Worm (Caenorhabditis elegans) whole organism, mixed stage, embryonic: ENCODE measurements around the gene Y52E8A.6.
A peak's percentile ranks its signal among the peaks of the same experiment; 100 is the strongest.

ENCODE experiments used
- M03D4.4 ChIP-seq: sonication (generic microtip); optimal IDR thresholded peaks from 2 replicates; lab custom pipeline; 2017; ENCODE audit warnings: mild to moderate bottlenecking, missing genetic modification characterization, missing compliant biosample characterization
- bed-3 ChIP-seq: fragments of 200-800 bp; sonication (Bioruptor generic); optimal IDR thresholded peaks from 3 replicates; lab custom pipeline; 2018; ENCODE audit warnings: mild to moderate bottlenecking, missing genetic modification characterization, moderate library complexity, missing compliant biosample characterization
- blmp-1 ChIP-seq: fragments of 150-350 bp; optimal IDR thresholded peaks from 2 replicates; lab custom pipeline; 2014; ENCODE audit warnings: missing biosample characterization, missing genetic modification characterization
- ceh-39 ChIP-seq: fragments of 150-350 bp; optimal IDR thresholded peaks from 2 replicates; lab custom pipeline; 2014; ENCODE audit warnings: missing biosample characterization, missing genetic modification characterization
- ceh-43 ChIP-seq: fragments of 200-800 bp; sonication (Bioruptor generic); optimal IDR thresholded peaks from 2 replicates; lab custom pipeline; 2018; ENCODE audit warnings: mild to moderate bottlenecking, missing genetic modification characterization, moderate library complexity, missing compliant biosample characterization
- ceh-83 ChIP-seq: fragments of 200-800 bp; sonication (Bioruptor generic); optimal IDR thresholded peaks from 2 replicates; lab custom pipeline; 2018; ENCODE audit warnings: mild to moderate bottlenecking, missing genetic modification characterization, missing compliant biosample characterization
- ces-1 ChIP-seq: fragments of 150-350 bp; optimal IDR thresholded peaks from 2 replicates; lab custom pipeline; 2014; ENCODE audit warnings: missing biosample characterization, missing genetic modification reagents, missing genetic modification characterization
- cnd-1 ChIP-seq: fragments of 200-800 bp; sonication (Bioruptor generic); optimal IDR thresholded peaks from 2 replicates; lab custom pipeline; 2018; ENCODE audit warnings: mild to moderate bottlenecking, missing genetic modification characterization, missing compliant biosample characterization
- elt-1 ChIP-seq: sonication (generic microtip); optimal IDR thresholded peaks from 2 replicates; lab custom pipeline; 2017; ENCODE audit warnings: missing genetic modification characterization, mild to moderate bottlenecking, missing compliant biosample characterization, antibody characterized with exemption, moderate library complexity, borderline replicate concordance; ENCODE audit not compliant: insufficient read depth
- elt-3 ChIP-seq: fragments of 150-350 bp; optimal IDR thresholded peaks from 2 replicates; lab custom pipeline; 2014; ENCODE audit warnings: missing biosample characterization, missing genetic modification characterization
- ham-2 ChIP-seq: fragments of 200-800 bp; sonication (Bioruptor generic); optimal IDR thresholded peaks from 2 replicates; lab custom pipeline; 2018; ENCODE audit warnings: mild to moderate bottlenecking, missing genetic modification characterization, missing compliant biosample characterization
- lin-13 ChIP-seq: fragments of 150-350 bp; optimal IDR thresholded peaks from 2 replicates; lab custom pipeline; 2014; ENCODE audit warnings: missing biosample characterization, missing genetic modification characterization
- lsy-2 ChIP-seq: fragments of 150-350 bp; optimal IDR thresholded peaks from 2 replicates; lab custom pipeline; 2014; ENCODE audit warnings: missing biosample characterization, missing genetic modification characterization
- mab-5 ChIP-seq: fragments of 150-350 bp; optimal IDR thresholded peaks from 2 replicates; lab custom pipeline; 2014; ENCODE audit warnings: missing biosample characterization, missing genetic modification characterization
- mep-1 ChIP-seq: fragments of 150-350 bp; optimal IDR thresholded peaks from 2 replicates; lab custom pipeline; 2017; ENCODE audit warnings: missing biosample characterization, missing genetic modification reagents, missing genetic modification characterization, inconsistent platforms
- mls-2 ChIP-seq: sonication (generic microtip); optimal IDR thresholded peaks from 2 replicates; lab custom pipeline; 2016; ENCODE audit warnings: mild to moderate bottlenecking, missing genetic modification characterization, moderate library complexity, missing compliant biosample characterization
- nhr-12 ChIP-seq: fragments of 150-350 bp; optimal IDR thresholded peaks from 2 replicates; lab custom pipeline; 2014; ENCODE audit warnings: missing biosample characterization, missing genetic modification characterization
- nhr-237 ChIP-seq: fragments of 150-350 bp; optimal IDR thresholded peaks from 2 replicates; lab custom pipeline; 2014; ENCODE audit warnings: missing biosample characterization, missing genetic modification characterization
- nhr-28 ChIP-seq: fragments of 150-350 bp; optimal IDR thresholded peaks from 2 replicates; lab custom pipeline; 2014; ENCODE audit warnings: missing biosample characterization, missing genetic modification characterization
- nhr-76 ChIP-seq: sonication (generic microtip); optimal IDR thresholded peaks from 2 replicates; lab custom pipeline; 2017; ENCODE audit warnings: missing biosample characterization, missing genetic modification characterization
- sem-2 ChIP-seq: fragments of 200-800 bp; sonication (Bioruptor generic); optimal IDR thresholded peaks from 2 replicates; lab custom pipeline; 2018; ENCODE audit warnings: mild to moderate bottlenecking, missing genetic modification characterization, missing compliant biosample characterization
- snpc-4 ChIP-seq: fragments of 150-350 bp; optimal IDR thresholded peaks from 2 replicates; lab custom pipeline; 2014; ENCODE audit warnings: missing biosample characterization, missing genetic modification characterization
- sptf-1 ChIP-seq: sonication (generic microtip); optimal IDR thresholded peaks from 2 replicates; lab custom pipeline; 2017; ENCODE audit warnings: mild to moderate bottlenecking, missing genetic modification characterization, moderate library complexity, missing compliant biosample characterization
- tbx-8 ChIP-seq: fragments of 200-800 bp; sonication (Bioruptor generic); optimal IDR thresholded peaks from 2 replicates; lab custom pipeline; 2018; ENCODE audit warnings: mild to moderate bottlenecking, missing genetic modification characterization, moderate library complexity, missing compliant biosample characterization
- unc-120 ChIP-seq: sonication (generic microtip); optimal IDR thresholded peaks from 2 replicates; lab custom pipeline; 2017; ENCODE audit warnings: missing genetic modification characterization, missing compliant biosample characterization; ENCODE audit not compliant: poor library complexity, severe bottlenecking
- unc-39 ChIP-seq: fragments of 150-350 bp; optimal IDR thresholded peaks from 2 replicates; lab custom pipeline; 2014; ENCODE audit warnings: missing biosample characterization, missing genetic modification characterization
- zip-8 ChIP-seq: fragments of 150-350 bp; optimal IDR thresholded peaks from 2 replicates; lab custom pipeline; 2014; ENCODE audit warnings: missing biosample characterization, missing genetic modification characterization
- ztf-11 ChIP-seq: fragments of 150-350 bp; optimal IDR thresholded peaks from 2 replicates; lab custom pipeline; 2014; ENCODE audit warnings: missing biosample characterization, missing genetic modification characterization

Y52E8A.6 gene

ce11 chrII:4284305-4285193 is 35.2 kb downstream of the Y52E8A.6 start:
- TF ChIP-seq ztf-11 (tag; lab: Kevin White, UChicago) (no peak), cnd-1 (no peak), lin-13 (tag; lab: Kevin White, UChicago) (no peak), M03D4.4 (tag; lab: Kevin White, UChicago) (no peak), nhr-12 (tag; lab: Kevin White, UChicago) (no peak), unc-120 (tag; lab: Kevin White, UChicago) (no peak), tbx-8 (GFP tag; lab: Kevin White, UChicago) (no peak), mls-2 (no peak), mep-1 (tag; lab: Kevin White, UChicago) (no peak), sem-2 (GFP tag; lab: Kevin White, UChicago) (no peak), nhr-237 (tag; lab: Kevin White, UChicago) (no peak), snpc-4 (no peak), ces-1 (GFP tag; lab: Kevin White, UChicago) (no peak), elt-3 (tag; lab: Kevin White, UChicago) (no peak), ceh-43 (GFP tag; lab: Kevin White, UChicago) (no peak), blmp-1 (tag; lab: Kevin White, UChicago) (no peak), zip-8 (no peak), ceh-83 (GFP tag; lab: Kevin White, UChicago) (no peak), mab-5 (tag; lab: Kevin White, UChicago) (no peak), ham-2 (GFP tag; lab: Kevin White, UChicago) (no peak)
- TF ChIP-seq, all 35 proteins: peak for 0

- no peak for TF ChIP-seq lsy-2 (tag; lab: Kevin White, UChicago)
- TF ChIP-seq nhr-28 (tag; lab: Kevin White, UChicago), result no peak
- TF ChIP-seq ztf-11 (tag; lab: Kevin White, UChicago), result no peak
- TF ChIP-seq mls-2, result no peak
- TF ChIP-seq elt-3 (tag; lab: Kevin White, UChicago), result no peak
- TF ChIP-seq nhr-76 (tag; lab: Kevin White, UChicago), result no peak
- no peak for TF ChIP-seq sem-2 (GFP tag; lab: Kevin White, UChicago)
- TF ChIP-seq ceh-83 (GFP tag; lab: Kevin White, UChicago), result no peak
- TF ChIP-seq, all 35 proteins: peak for 0
These were observed 38.0 kb downstream of the Y52E8A.6 start, which contains the start of gene C01F1.5 for ce11 chrII:4281743-4282142. TSS of gene C01F1.5 (minus strand) at chrII:4281845.

DNA sequence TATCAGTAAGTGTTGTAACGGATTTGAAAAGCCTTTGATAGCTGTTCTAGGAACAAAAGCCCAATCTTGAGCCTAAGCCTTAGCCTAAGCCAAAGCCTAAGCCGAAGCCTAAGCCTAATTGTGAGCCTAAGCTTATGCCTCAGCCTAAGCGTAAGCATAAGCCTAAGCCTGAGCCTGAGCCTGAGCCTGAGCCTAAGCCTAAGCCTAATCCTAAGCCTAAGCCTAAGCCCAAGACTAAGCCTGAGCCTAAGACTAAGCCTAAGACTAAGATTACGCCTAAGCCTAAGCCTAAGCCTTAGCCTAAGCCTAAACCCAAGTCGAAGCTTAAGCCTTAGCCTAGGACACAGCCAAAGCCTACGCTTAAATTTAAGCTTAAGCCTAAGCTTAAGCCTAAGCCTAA is 42.1 kb downstream of the Y52E8A.6 start:
- peak; percentile 52 for TF ChIP-seq ham-2 (GFP tag; lab: Kevin White, UChicago)
- TF ChIP-seq unc-39 (tag; lab: Kevin White, UChicago), result no peak

- TF ChIP-seq lsy-2 (tag; lab: Kevin White, UChicago) (no peak), ces-1 (GFP tag; lab: Kevin White, UChicago) (peak; percentile 71), nhr-237 (tag; lab: Kevin White, UChicago) (no peak)
- TF ChIP-seq, all 35 proteins: peak for 1
These were observed 42.8 kb downstream of the Y52E8A.6 start for ce11 chrII:4276924-4277323.

DNA sequence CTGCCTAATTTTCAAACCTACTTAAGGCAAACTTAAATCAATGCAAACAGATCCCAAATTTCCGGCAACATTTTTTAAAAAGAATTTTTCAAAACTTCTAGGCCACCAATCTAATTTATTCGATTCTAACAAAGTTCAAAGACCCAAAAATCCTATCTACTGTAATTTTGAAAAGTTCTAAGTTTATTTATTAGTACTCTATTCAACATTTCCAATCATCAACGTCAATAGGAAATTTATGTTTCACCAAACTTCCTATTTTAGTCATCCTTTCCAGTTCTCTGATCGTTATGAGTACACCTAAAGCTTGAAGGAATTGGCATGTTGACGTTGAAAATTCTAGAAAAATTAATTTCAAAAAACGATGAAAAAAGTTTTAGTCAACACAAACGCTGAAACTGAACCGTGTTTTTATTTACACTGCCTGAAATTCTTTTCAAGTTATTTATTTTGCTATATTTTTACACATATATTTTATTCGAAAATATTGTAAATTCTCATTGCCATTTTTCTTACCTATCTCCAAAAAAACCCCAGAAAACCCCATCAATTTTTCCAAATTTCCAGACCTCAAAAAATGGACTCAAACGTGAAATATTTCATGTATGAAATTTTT is 44.0 kb downstream of the Y52E8A.6 start, which contains the start of gene npr-42:
Gene npr-42 (plus strand): TSS at position 566 of the 616 bp plus-strand sequence.
- no peak for TF ChIP-seq ceh-39

- TF ChIP-seq elt-1 (no peak), sptf-1 (no peak), bed-3 (no peak), lin-13 (tag; lab: Kevin White, UChicago) (no peak), nhr-12 (tag; lab: Kevin White, UChicago) (no peak), tbx-8 (GFP tag; lab: Kevin White, UChicago) (no peak), zip-8 (no peak)
These were observed 52.1 kb downstream of the Y52E8A.6 start for ce11 chrII:4267711-4268110.
